Worm (Caenorhabditis elegans) whole organism, late embryonic: ENCODE measurements around the gene pgam-5.

Experiments used
- ama-1 ChIP-seq: fragments of 150-350 bp; optimal IDR thresholded peaks from 2 replicates; lab custom pipeline; 2014
- mec-3 ChIP-seq: sonication (generic microtip); optimal IDR thresholded peaks from 2 replicates; lab custom pipeline; 2016; ENCODE audit warnings: borderline replicate concordance, missing genetic modification characterization, missing compliant biosample characterization

ce11 chrII:7636941-7637340, 38.4 kb upstream of the pgam-5 start:
- TF ChIP-seq mec-3 (tag; lab: Kevin White, UChicago): no peak
- TF ChIP-seq ama-1 (lab: Kevin White, UChicago): no peak
